Worm (Caenorhabditis elegans) whole organism, L3 larva: ENCODE measurements around the gene fbxa-50.

Experiments used
- ama-1 ChIP-seq: fragments of 150-350 bp; optimal IDR thresholded peaks from 2 replicates; lab custom pipeline; 2018
- fkh-10 ChIP-seq: sonication (generic microtip); optimal IDR thresholded peaks from 2 replicates; lab custom pipeline; 2017; ENCODE audit warnings: missing biosample characterization, missing genetic modification reagents, missing genetic modification characterization
- nhr-23 ChIP-seq: fragments of 150-350 bp; optimal IDR thresholded peaks from 2 replicates; lab custom pipeline; 2014; ENCODE audit warnings: missing biosample characterization, missing genetic modification reagents, missing genetic modification characterization
- nhr-67 ChIP-seq: fragments of 150-350 bp; optimal IDR thresholded peaks from 2 replicates; lab custom pipeline; 2014; ENCODE audit warnings: missing biosample characterization, missing genetic modification characterization
- sea-2 ChIP-seq: fragments of 150-350 bp; sonication (generic microtip); optimal IDR thresholded peaks from 4 replicates; lab custom pipeline; 2014; ENCODE audit warnings: missing biosample characterization, missing genetic modification reagents, missing genetic modification characterization
- snpc-4 ChIP-seq: fragments of 150-350 bp; optimal IDR thresholded peaks from 2 replicates; lab custom pipeline; 2014; ENCODE audit warnings: missing biosample characterization, missing genetic modification characterization

DNA sequence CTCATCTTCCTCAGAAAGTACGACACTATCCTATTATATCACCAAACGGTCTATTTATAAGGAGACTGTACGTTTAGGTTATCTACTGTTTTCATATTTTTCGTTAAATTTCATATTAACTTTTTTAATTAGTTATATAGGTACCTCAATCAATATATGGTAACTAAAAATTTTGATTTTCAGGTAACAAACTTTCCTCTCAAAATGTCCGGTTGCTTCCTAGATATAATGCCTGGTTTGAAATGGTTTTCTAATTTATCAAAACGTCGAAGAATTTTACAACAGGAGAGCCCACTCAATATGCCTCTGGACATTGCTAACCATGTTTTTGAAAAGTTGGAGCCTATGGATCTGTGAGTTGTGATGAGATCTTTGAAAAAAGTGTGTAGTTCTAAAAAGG, 9.3 kb upstream of the fbxa-50 start, which contains the start of gene fbxa-28:
- no peak for TF ChIP-seq nhr-23 (tag; lab: Kevin White, UChicago)
- no peak for TF ChIP-seq fkh-10 (GFP tag; lab: Kevin White, UChicago)
- TF ChIP-seq sea-2 (GFP tag; lab: Kevin White, UChicago), result no peak
- no peak for TF ChIP-seq nhr-67 (tag; lab: Kevin White, UChicago)
- no peak for TF ChIP-seq snpc-4 (tag; lab: Kevin White, UChicago)
- TF ChIP-seq ama-1, result no peak
